Worm (Caenorhabditis elegans) whole organism, L3 larva: ENCODE results near the gene pxl-1.

Experiments
- R02D3.7 ChIP-seq: fragments of 150-350 bp; optimal IDR thresholded peaks from 2 replicates; lab custom pipeline; 2014; ENCODE audit warnings: missing biosample characterization, missing genetic modification characterization
- ZK546.5 ChIP-seq: sonication (generic microtip); optimal IDR thresholded peaks from 2 replicates; lab custom pipeline; 2017; ENCODE audit warnings: missing biosample characterization, missing genetic modification characterization
- aly-2 ChIP-seq: fragments of 150-350 bp; optimal IDR thresholded peaks from 2 replicates; lab custom pipeline; 2014; ENCODE audit warnings: missing biosample characterization, missing genetic modification characterization
- ama-1 ChIP-seq: fragments of 150-350 bp; optimal IDR thresholded peaks from 2 replicates; lab custom pipeline; 2018
- ceh-16 ChIP-seq: sonication (generic microtip); optimal IDR thresholded peaks from 2 replicates; lab custom pipeline; 2017; ENCODE audit warnings: missing biosample characterization, missing genetic modification characterization
- ceh-28 ChIP-seq: fragments of 150-350 bp; optimal IDR thresholded peaks from 2 replicates; lab custom pipeline; 2014; ENCODE audit warnings: missing biosample characterization, missing genetic modification reagents, missing genetic modification characterization
- ceh-9 ChIP-seq: sonication (generic microtip); optimal IDR thresholded peaks from 2 replicates; lab custom pipeline; 2018; ENCODE audit warnings: missing biosample characterization, missing genetic modification characterization
- daf-12 ChIP-seq: fragments of 150-350 bp; optimal IDR thresholded peaks from 2 replicates; lab custom pipeline; 2014; ENCODE audit warnings: missing biosample characterization, missing genetic modification reagents, missing genetic modification characterization
- egl-27 ChIP-seq: sonication (generic microtip); optimal IDR thresholded peaks from 4 replicates; lab custom pipeline; 2017; ENCODE audit warnings: missing biosample characterization, missing genetic modification reagents, missing genetic modification characterization
- egl-5 ChIP-seq: fragments of 150-350 bp; optimal IDR thresholded peaks from 2 replicates; lab custom pipeline; 2017; ENCODE audit warnings: missing biosample characterization, missing genetic modification reagents, missing genetic modification characterization, inconsistent platforms
- elt-1 ChIP-seq: fragments of 150-350 bp; optimal IDR thresholded peaks from 2 replicates; lab custom pipeline; 2014; ENCODE audit warnings: missing biosample characterization, missing genetic modification characterization
- elt-2 ChIP-seq: sonication (generic microtip); optimal IDR thresholded peaks from 2 replicates; lab custom pipeline; 2016; ENCODE audit warnings: missing genetic modification reagents, mild to moderate bottlenecking, missing genetic modification characterization, missing compliant biosample characterization
- eor-1 ChIP-seq, 2 experiments: fragments of 150-350 bp; optimal IDR thresholded peaks; 2 replicates each; lab custom pipeline; 2014 to 2018; ENCODE audit warnings: missing biosample characterization in 2 of 2, missing genetic modification characterization in 2 of 2
- fkh-10 ChIP-seq: sonication (generic microtip); optimal IDR thresholded peaks from 2 replicates; lab custom pipeline; 2017; ENCODE audit warnings: missing biosample characterization, missing genetic modification reagents, missing genetic modification characterization
- fkh-2 ChIP-seq: fragments of 150-350 bp; optimal IDR thresholded peaks from 2 replicates; lab custom pipeline; 2014; ENCODE audit warnings: missing biosample characterization, missing genetic modification reagents, missing genetic modification characterization
- fos-1 ChIP-seq: fragments of 150-350 bp; optimal IDR thresholded peaks from 2 replicates; lab custom pipeline; 2014; ENCODE audit warnings: missing biosample characterization, missing genetic modification characterization
- hmg-11 ChIP-seq: sonication (generic microtip); optimal IDR thresholded peaks from 2 replicates; lab custom pipeline; 2016; ENCODE audit warnings: missing genetic modification characterization, missing compliant biosample characterization
- jun-1 ChIP-seq: fragments of 150-350 bp; optimal IDR thresholded peaks from 2 replicates; lab custom pipeline; 2014; ENCODE audit warnings: missing biosample characterization, missing genetic modification reagents, missing genetic modification characterization
- lin-15B ChIP-seq: fragments of 150-350 bp; optimal IDR thresholded peaks from 2 replicates; lab custom pipeline; 2014; ENCODE audit warnings: missing biosample characterization, missing genetic modification characterization
- lin-39 ChIP-seq: fragments of 150-350 bp; optimal IDR thresholded peaks from 2 replicates; lab custom pipeline; 2018; ENCODE audit warnings: missing biosample characterization, missing genetic modification reagents, missing genetic modification characterization
- lsy-12 ChIP-seq: sonication (generic microtip); optimal IDR thresholded peaks from 2 replicates; lab custom pipeline; 2016; ENCODE audit warnings: mild to moderate bottlenecking, missing genetic modification characterization, missing compliant biosample characterization
- mdl-1 ChIP-seq: fragments of 150-350 bp; optimal IDR thresholded peaks from 2 replicates; lab custom pipeline; 2014; ENCODE audit warnings: missing biosample characterization, missing genetic modification characterization
- mml-1 ChIP-seq: fragments of 150-350 bp; sonication (generic microtip); optimal IDR thresholded peaks from 3 replicates; lab custom pipeline; 2014; ENCODE audit warnings: missing biosample characterization, missing genetic modification characterization
- nfya-1 ChIP-seq: sonication (generic microtip); optimal IDR thresholded peaks from 2 replicates; lab custom pipeline; 2017; ENCODE audit warnings: missing genetic modification characterization, mild to moderate bottlenecking, missing compliant biosample characterization, antibody characterized with exemption, moderate library complexity; ENCODE audit not compliant: insufficient read depth
- nhr-11 ChIP-seq: fragments of 150-350 bp; optimal IDR thresholded peaks from 2 replicates; lab custom pipeline; 2014; ENCODE audit warnings: missing biosample characterization, missing genetic modification characterization
- nhr-12 ChIP-seq: fragments of 150-350 bp; optimal IDR thresholded peaks from 2 replicates; lab custom pipeline; 2014; ENCODE audit warnings: missing biosample characterization, missing genetic modification characterization
- nhr-23 ChIP-seq: fragments of 150-350 bp; optimal IDR thresholded peaks from 2 replicates; lab custom pipeline; 2014; ENCODE audit warnings: missing biosample characterization, missing genetic modification reagents, missing genetic modification characterization
- nhr-237 ChIP-seq: fragments of 150-350 bp; optimal IDR thresholded peaks from 2 replicates; lab custom pipeline; 2014; ENCODE audit warnings: missing biosample characterization, missing genetic modification characterization
- nhr-25 ChIP-seq: sonication (generic microtip); optimal IDR thresholded peaks from 2 replicates; lab custom pipeline; 2017; ENCODE audit warnings: missing biosample characterization, missing genetic modification characterization
- nhr-28 ChIP-seq: fragments of 150-350 bp; optimal IDR thresholded peaks from 2 replicates; lab custom pipeline; 2014; ENCODE audit warnings: missing biosample characterization, missing genetic modification characterization
- nhr-43 ChIP-seq: sonication (generic microtip); optimal IDR thresholded peaks from 2 replicates; lab custom pipeline; 2016; ENCODE audit warnings: mild to moderate bottlenecking, missing genetic modification characterization, missing compliant biosample characterization; ENCODE audit not compliant: poor library complexity, severe bottlenecking
- nhr-67 ChIP-seq: fragments of 150-350 bp; optimal IDR thresholded peaks from 2 replicates; lab custom pipeline; 2014; ENCODE audit warnings: missing biosample characterization, missing genetic modification characterization
- nhr-76 ChIP-seq: fragments of 150-350 bp; sonication (generic microtip); optimal IDR thresholded peaks from 5 replicates; lab custom pipeline; 2014; ENCODE audit warnings: missing biosample characterization, missing genetic modification characterization
- nhr-77 ChIP-seq: fragments of 150-350 bp; optimal IDR thresholded peaks from 2 replicates; lab custom pipeline; 2014; ENCODE audit warnings: missing biosample characterization, missing genetic modification characterization
- pha-4 ChIP-seq: fragments of 150-350 bp; optimal IDR thresholded peaks from 2 replicates; lab custom pipeline; 2014; ENCODE audit warnings: missing biosample characterization, missing genetic modification reagents, missing genetic modification characterization
- pqm-1 ChIP-seq: fragments of 150-350 bp; optimal IDR thresholded peaks from 2 replicates; lab custom pipeline; 2017; ENCODE audit warnings: missing biosample characterization, missing genetic modification characterization, inconsistent platforms
- sea-2 ChIP-seq: fragments of 150-350 bp; sonication (generic microtip); optimal IDR thresholded peaks from 4 replicates; lab custom pipeline; 2014; ENCODE audit warnings: missing biosample characterization, missing genetic modification reagents, missing genetic modification characterization
- skn-1 ChIP-seq: fragments of 150-350 bp; optimal IDR thresholded peaks from 2 replicates; lab custom pipeline; 2014; ENCODE audit warnings: missing biosample characterization, missing genetic modification characterization
- snpc-4 ChIP-seq: fragments of 150-350 bp; optimal IDR thresholded peaks from 2 replicates; lab custom pipeline; 2014; ENCODE audit warnings: missing biosample characterization, missing genetic modification characterization
- tbx-2 ChIP-seq: sonication (generic microtip); optimal IDR thresholded peaks from 2 replicates; lab custom pipeline; 2016; ENCODE audit warnings: mild to moderate bottlenecking, missing genetic modification characterization, missing compliant biosample characterization
- unc-39 ChIP-seq: sonication (generic microtip); optimal IDR thresholded peaks from 4 replicates; lab custom pipeline; 2017; ENCODE audit warnings: missing biosample characterization, missing genetic modification characterization
- unc-62 ChIP-seq: fragments of 150-350 bp; sonication (generic microtip); optimal IDR thresholded peaks from 4 replicates; lab custom pipeline; 2014; ENCODE audit warnings: missing biosample characterization, missing genetic modification reagents, missing genetic modification characterization
- zag-1 ChIP-seq: fragments of 150-350 bp; optimal IDR thresholded peaks from 2 replicates; lab custom pipeline; 2014; ENCODE audit warnings: missing biosample characterization, missing genetic modification characterization
- ztf-11 ChIP-seq: fragments of 150-350 bp; optimal IDR thresholded peaks from 2 replicates; lab custom pipeline; 2014; ENCODE audit warnings: missing biosample characterization, missing genetic modification characterization
- ztf-4 ChIP-seq: fragments of 150-350 bp; optimal IDR thresholded peaks from 2 replicates; lab custom pipeline; 2014; ENCODE audit warnings: missing biosample characterization, missing genetic modification characterization

The pxl-1 gene

DNA sequence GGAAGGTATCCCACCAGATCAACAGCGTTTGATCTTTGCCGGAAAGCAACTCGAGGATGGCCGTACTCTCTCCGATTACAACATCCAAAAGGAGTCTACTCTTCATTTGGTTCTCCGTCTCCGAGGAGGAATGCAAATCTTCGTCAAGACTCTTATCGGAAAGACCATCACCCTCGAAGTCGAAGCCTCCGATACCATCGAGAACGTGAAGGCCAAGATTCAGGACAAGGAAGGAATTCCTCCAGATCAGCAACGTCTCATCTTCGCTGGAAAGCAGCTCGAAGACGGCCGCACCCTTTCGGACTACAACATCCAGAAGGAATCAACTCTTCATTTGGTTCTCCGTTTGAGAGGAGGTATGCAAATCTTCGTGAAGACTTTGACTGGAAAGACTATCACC, 46.3 kb upstream of the pxl-1 start:
- TF ChIP-seq ama-1 (lab: Kevin White, UChicago) (peak; percentile 90), nhr-43 (no peak)

DNA sequence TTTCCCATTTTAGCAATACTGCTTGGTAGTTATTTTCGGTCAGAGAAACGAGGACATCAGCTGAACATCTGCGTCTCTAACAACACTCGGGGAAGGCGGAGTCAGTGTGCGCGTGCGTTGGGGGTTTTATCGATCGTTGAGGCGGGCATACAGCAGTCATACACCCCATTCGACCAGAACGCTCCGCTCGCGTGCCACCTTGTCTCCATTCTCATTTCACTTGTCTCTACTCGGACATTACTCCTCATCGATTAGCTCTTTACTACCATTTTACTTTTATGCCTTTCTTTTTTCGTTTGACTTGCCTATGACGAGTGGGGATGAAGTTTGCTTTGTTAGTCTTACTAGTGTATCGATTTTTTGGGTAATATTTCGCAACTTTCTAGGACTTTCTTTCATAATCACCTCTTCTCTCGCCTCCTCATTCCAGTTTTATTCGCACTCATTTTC, 44.7 kb upstream of the pxl-1 start:
- TF ChIP-seq daf-12: no peak
- TF ChIP-seq nhr-237: no peak
- peak; percentile 12 for TF ChIP-seq tbx-2 (tag; lab: Kevin White, UChicago)
- TF ChIP-seq eor-1 (tag; optimal IDR thresholded peaks at IDR 0.05; lab: Kevin White, UChicago): no peak
- peak; percentile 30 for TF ChIP-seq R02D3.7 (tag; lab: Kevin White, UChicago)
- TF ChIP-seq egl-5 (tag; lab: Kevin White, UChicago): peak; percentile 76
- peak; percentile 61 for TF ChIP-seq hmg-11 (tag; lab: Kevin White, UChicago)
- peak; percentile 63 for TF ChIP-seq nhr-23
- peak; percentile 95 for TF ChIP-seq lin-39 (tag; lab: Kevin White, UChicago)
- no peak for TF ChIP-seq nhr-77
- no peak for TF ChIP-seq fkh-2 (tag; lab: Kevin White, UChicago)
- TF ChIP-seq ceh-28 (tag; lab: Kevin White, UChicago): peak; percentile 87
- TF ChIP-seq nhr-11 (tag; lab: Kevin White, UChicago): peak; percentile 31
- TF ChIP-seq mdl-1 (tag; lab: Kevin White, UChicago): peak; percentile 78
- peak; percentile 3 for TF ChIP-seq lsy-12 (tag; lab: Kevin White, UChicago)
- peak; percentile 78 for TF ChIP-seq nfya-1
- peak; percentile 97 for TF ChIP-seq ama-1 (lab: Kevin White, UChicago)
- TF ChIP-seq pqm-1 (tag; lab: Kevin White, UChicago): peak; percentile 21
- TF ChIP-seq nhr-43: no peak
- TF ChIP-seq elt-2 (tag; lab: Kevin White, UChicago): peak; percentile 52
- no peak for TF ChIP-seq mml-1 (tag; lab: Kevin White, UChicago)
- TF ChIP-seq fkh-10: peak; percentile 78
- TF ChIP-seq sea-2: peak; percentile 76
- TF ChIP-seq nhr-25 (tag; lab: Kevin White, UChicago): peak; percentile 78
- peak; percentile 2 for TF ChIP-seq aly-2 (tag; lab: Kevin White, UChicago)
- TF ChIP-seq jun-1 (tag; lab: Kevin White, UChicago): peak; percentile 20
- TF ChIP-seq, all 47 proteins: peak for 19

DNA sequence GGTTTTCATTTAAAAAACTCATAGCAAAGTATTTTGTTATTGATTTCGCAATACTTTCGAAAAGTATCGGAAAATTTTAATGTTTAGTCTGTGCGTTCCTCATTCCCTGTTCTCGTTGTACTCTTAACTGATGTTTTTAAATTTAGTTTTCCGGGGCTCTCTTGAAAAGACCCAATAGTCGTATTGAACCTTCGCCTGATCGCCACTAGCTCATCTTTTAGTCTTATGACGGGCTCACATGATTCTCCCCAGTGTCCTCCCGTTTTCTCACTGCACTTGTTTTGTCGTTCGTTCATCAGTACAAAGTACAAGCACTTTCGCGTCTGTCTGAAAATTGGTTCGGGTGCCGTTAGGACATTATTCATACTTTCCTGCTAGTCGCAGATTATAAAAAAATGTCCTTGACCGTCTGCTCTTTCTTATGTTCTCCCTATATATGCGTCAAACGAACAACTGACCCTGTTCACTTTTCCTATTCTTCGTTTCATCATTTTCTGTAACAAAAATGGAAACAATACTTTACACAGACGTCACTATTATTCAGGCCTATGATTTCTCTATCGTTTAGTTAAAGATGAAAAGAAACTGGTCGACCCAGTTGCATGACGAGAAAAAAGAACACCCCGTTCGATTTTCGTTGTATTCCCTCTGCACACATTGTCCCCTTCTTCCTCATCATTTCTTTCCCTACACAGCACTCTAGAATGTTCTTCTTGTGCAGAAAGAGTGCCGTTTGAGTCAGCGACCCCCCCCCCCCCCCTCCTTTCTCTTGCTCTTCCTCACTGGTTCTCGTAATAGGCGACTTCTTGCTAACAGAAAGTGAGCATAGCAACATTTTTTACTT, 43.9 kb upstream of the pxl-1 start, which contains the start of gene ubq-1:
Gene ubq-1, plus strand, starts transcription at position 802 of the 844 bp plus-strand sequence.
- TF ChIP-seq elt-2 (tag; lab: Kevin White, UChicago): peak; percentile 15
- no peak for TF ChIP-seq egl-5 (tag; lab: Kevin White, UChicago)
- TF ChIP-seq R02D3.7 (tag; lab: Kevin White, UChicago): no peak
- TF ChIP-seq nhr-67 (tag; lab: Kevin White, UChicago): no peak
- TF ChIP-seq jun-1 (tag; lab: Kevin White, UChicago): no peak
- TF ChIP-seq nhr-76 (tag; lab: Kevin White, UChicago): no peak
- TF ChIP-seq ceh-9 (tag; lab: Kevin White, UChicago): no peak
- TF ChIP-seq ceh-16 (tag; lab: Kevin White, UChicago): no peak
- no peak for TF ChIP-seq eor-1 (tag; optimal IDR thresholded peaks at IDR 0.05; lab: Kevin White, UChicago)
- no peak for TF ChIP-seq mdl-1 (tag; lab: Kevin White, UChicago)
- no peak for TF ChIP-seq ZK546.5
- TF ChIP-seq nhr-23: peak; percentile 7
- TF ChIP-seq skn-1: no peak
- no peak for TF ChIP-seq lsy-12 (tag; lab: Kevin White, UChicago)
- peak; percentile 64 for TF ChIP-seq nhr-25 (tag; lab: Kevin White, UChicago)
- no peak for TF ChIP-seq nhr-237
- no peak for TF ChIP-seq ztf-11
- no peak for TF ChIP-seq nhr-43
- no peak for TF ChIP-seq aly-2 (tag; lab: Kevin White, UChicago)
- no peak for TF ChIP-seq nhr-28
- no peak for TF ChIP-seq ztf-4 (tag; lab: Kevin White, UChicago)
- TF ChIP-seq lin-15B (tag; lab: Kevin White, UChicago): no peak
- peak; percentile 24 for TF ChIP-seq nfya-1
- no peak for TF ChIP-seq tbx-2 (tag; lab: Kevin White, UChicago)
- TF ChIP-seq snpc-4 (tag; lab: Kevin White, UChicago): no peak
- TF ChIP-seq unc-62 (GFP tag; lab: Kevin White, UChicago): no peak
- TF ChIP-seq pha-4 (tag; lab: Kevin White, UChicago): peak; percentile 61
- TF ChIP-seq zag-1: no peak
- TF ChIP-seq unc-39: no peak
- no peak for TF ChIP-seq fkh-10
- TF ChIP-seq fos-1: no peak
- no peak for TF ChIP-seq mml-1 (tag; lab: Kevin White, UChicago)
- TF ChIP-seq nhr-12 (tag; lab: Kevin White, UChicago): no peak
- TF ChIP-seq nhr-11 (tag; lab: Kevin White, UChicago): no peak
- TF ChIP-seq hmg-11 (tag; lab: Kevin White, UChicago): peak; percentile 28
- no peak for TF ChIP-seq elt-1 (tag; lab: Kevin White, UChicago)
- peak; percentile 15 for TF ChIP-seq egl-27 (tag; lab: Kevin White, UChicago)
- no peak for TF ChIP-seq fkh-2 (tag; lab: Kevin White, UChicago)
- no peak for TF ChIP-seq ceh-28 (tag; lab: Kevin White, UChicago)
- TF ChIP-seq ama-1 (lab: Kevin White, UChicago): peak; percentile 59
